Worm (Caenorhabditis elegans): ENCODE results near the gene mex-5.

DNA sequence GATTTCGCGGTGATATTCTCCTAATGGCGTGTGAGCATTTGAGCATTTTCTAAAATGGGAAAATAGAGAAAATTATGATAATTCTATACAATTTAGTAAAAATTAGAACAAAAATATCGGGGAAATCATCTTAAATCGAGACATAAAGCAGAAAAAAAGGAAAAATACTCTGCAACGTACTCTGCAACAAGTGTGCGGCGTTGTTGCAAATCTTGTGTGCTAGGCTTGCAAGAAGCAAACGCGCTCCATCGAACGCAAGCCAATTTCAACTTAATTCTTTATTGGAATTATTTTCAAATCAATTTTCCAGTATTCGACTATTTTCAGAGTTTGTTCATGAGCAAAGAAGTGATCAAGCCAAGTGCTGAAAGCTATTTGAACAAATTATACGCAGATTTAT lies 32.5 kb downstream of the mex-5 start, which contains the start of the genes Y62E10A.20, Y62E10A.23 and mdt-9:
- TF ChIP-seq nhr-11 (tag; optimal IDR thresholded peaks at IDR 0.05) (no peak), lin-13 (GFP tag; optimal IDR thresholded peaks at IDR 0.05) (peak; percentile 78), lsy-2 (tag; optimal IDR thresholded peaks at IDR 0.05) (peak; percentile 45 to 86), snpc-4 (tag; optimal IDR thresholded peaks at IDR 0.05) (peak; percentile 78), R02D3.7 (tag; optimal IDR thresholded peaks at IDR 0.05) (no peak), ama-1 (optimal IDR thresholded peaks at IDR 0.05) (no peak), alr-1 (tag; optimal IDR thresholded peaks at IDR 0.05) (peak; percentile 36), nhr-77 (tag; optimal IDR thresholded peaks at IDR 0.05) (no peak), nhr-237 (tag; optimal IDR thresholded peaks at IDR 0.05) (no peak)
